Fruit fly (Drosophila melanogaster): Measurements from ENCODE around the gene CG17075.

The CG17075 gene

dm6 chr2L:290373-290772 lies 23.1 kb upstream of the CG17075 start:
- TF ChIP-seq Jra (GFP tag; optimal IDR thresholded peaks at IDR 0.05) (no peak), dsf (GFP tag; optimal IDR thresholded peaks at IDR 0.05; ENCODE audit: borderline replicate concordance) (no peak), HLH106 (tag; optimal IDR thresholded peaks at IDR 0.05) (no peak), tai (GFP tag; optimal IDR thresholded peaks at IDR 0.05) (no peak), dmrt93B (GFP tag; optimal IDR thresholded peaks at IDR 0.05) (no peak), Mio (GFP tag; optimal IDR thresholded peaks at IDR 0.05) (no peak), Hr78 (GFP tag; optimal IDR thresholded peaks at IDR 0.05) (no peak), Sp1 (GFP tag; optimal IDR thresholded peaks at IDR 0.05) (no peak), CrebA (GFP tag; optimal IDR thresholded peaks at IDR 0.05; ENCODE audit: borderline replicate concordance) (no peak)

dm6 chr2L:289044-289443 lies 21.7 kb upstream of the CG17075 start, which contains the start of gene Amnionless:
Amnionless (minus strand) TSS chr2L:289144.
- TF ChIP-seq sage (GFP tag; optimal IDR thresholded peaks at IDR 0.05) = no peak
- TF ChIP-seq woc (GFP tag; optimal IDR thresholded peaks at IDR 0.05) = no peak
- no peak for TF ChIP-seq psq (GFP tag; optimal IDR thresholded peaks at IDR 0.05)

- TF ChIP-seq HLH106 (tag; optimal IDR thresholded peaks at IDR 0.05) = peak; percentile 79
- TF ChIP-seq rgr (GFP tag; optimal IDR thresholded peaks at IDR 0.05) = peak; percentile 97
- TF ChIP-seq sv (GFP tag; optimal IDR thresholded peaks at IDR 0.05) = peak; percentile 36
- TF ChIP-seq dmrt93B (GFP tag; optimal IDR thresholded peaks at IDR 0.05) = peak; percentile 55
- TF ChIP-seq CG9705 (GFP tag; optimal IDR thresholded peaks at IDR 0.05) = peak; percentile 58
- peak; percentile 95 for TF ChIP-seq h (GFP tag; optimal IDR thresholded peaks at IDR 0.05)
- peak; percentile 98 for TF ChIP-seq Hnf4 (GFP tag; optimal IDR thresholded peaks at IDR 0.05)
- TF ChIP-seq ey (GFP tag; optimal IDR thresholded peaks at IDR 0.05) = peak; percentile 90
- TF ChIP-seq OdsH (GFP tag; optimal IDR thresholded peaks at IDR 0.05) = peak; percentile 91
- peak; percentile 90 for TF ChIP-seq fru (GFP tag; optimal IDR thresholded peaks at IDR 0.05)
- peak; percentile 52 for TF ChIP-seq Rel (GFP tag; optimal IDR thresholded peaks at IDR 0.05)
- peak; percentile 74 for TF ChIP-seq Rel (tag; optimal IDR thresholded peaks at IDR 0.05)
- TF ChIP-seq Jra (GFP tag; optimal IDR thresholded peaks at IDR 0.05) = peak; percentile 81
- peak; percentile 93 for TF ChIP-seq psq (GFP tag; optimal IDR thresholded peaks at IDR 0.05)
- TF ChIP-seq Sp1 (GFP tag; optimal IDR thresholded peaks at IDR 0.05) = peak; percentile 83
- peak; percentile 84 for TF ChIP-seq woc (GFP tag; optimal IDR thresholded peaks at IDR 0.05)
- TF ChIP-seq tai (GFP tag; optimal IDR thresholded peaks at IDR 0.05) = no peak
- no peak for TF ChIP-seq dl (GFP tag; optimal IDR thresholded peaks at IDR 0.05; ENCODE audit: insufficient read depth in 1 of 2, partially characterized antibody in 2 of 2)
- TF ChIP-seq GATAd (GFP tag; optimal IDR thresholded peaks at IDR 0.05) = no peak
- peak; percentile 98 for TF ChIP-seq Hr83 (GFP tag; optimal IDR thresholded peaks at IDR 0.05; ENCODE audit: poor library complexity, severe bottlenecking)
- peak; percentile 70 to 96 for TF ChIP-seq foxo (GFP tag; optimal IDR thresholded peaks at IDR 0.05)
- peak; percentile 66 for TF ChIP-seq Mio (GFP tag; optimal IDR thresholded peaks at IDR 0.05)
- peak; percentile 13 for TF ChIP-seq jim (GFP tag; optimal IDR thresholded peaks at IDR 0.05)
- peak; percentile 92 for TF ChIP-seq br (GFP tag; optimal IDR thresholded peaks at IDR 0.05)
- no peak for TF ChIP-seq Dfd (GFP tag; optimal IDR thresholded peaks at IDR 0.05)
- TF ChIP-seq usp (GFP tag; optimal IDR thresholded peaks at IDR 0.05) = no peak
- no peak for TF ChIP-seq Vsx2 (GFP tag; optimal IDR thresholded peaks at IDR 0.05; ENCODE audit: partially characterized antibody)
- peak; percentile 69 for TF ChIP-seq sage (GFP tag; optimal IDR thresholded peaks at IDR 0.05)
- no peak for TF ChIP-seq brk (GFP tag; optimal IDR thresholded peaks at IDR 0.05)
- TF ChIP-seq CG32264 (GFP tag; optimal IDR thresholded peaks at IDR 0.05) = peak; percentile 63
- TF ChIP-seq N (GFP tag; optimal IDR thresholded peaks at IDR 0.05) = no peak
- TF ChIP-seq dsf (GFP tag; optimal IDR thresholded peaks at IDR 0.05; ENCODE audit: borderline replicate concordance) = peak; percentile 16
- no peak for TF ChIP-seq lola (GFP tag; optimal IDR thresholded peaks at IDR 0.05)
These were observed 19.1 kb upstream of the CG17075 start for dm6 chr2L:286421-286820.

dm6 chr2L:285596-286023 lies 18.3 kb upstream of the CG17075 start:
- TF ChIP-seq foxo (GFP tag; optimal IDR thresholded peaks at IDR 0.05) (peak in 1 of 2 experiments; percentile 55), pan (optimal IDR thresholded peaks at IDR 0.05) (no peak), dmrt93B (GFP tag; optimal IDR thresholded peaks at IDR 0.05) (no peak), Myc (optimal IDR thresholded peaks at IDR 0.05) (no peak), Hnf4 (GFP tag; optimal IDR thresholded peaks at IDR 0.05) (peak; percentile 37), Jra (GFP tag; optimal IDR thresholded peaks at IDR 0.05) (no peak), CG9705 (GFP tag; optimal IDR thresholded peaks at IDR 0.05) (peak; percentile 6), br (GFP tag; optimal IDR thresholded peaks at IDR 0.05) (peak; percentile 55), dsf (GFP tag; optimal IDR thresholded peaks at IDR 0.05; ENCODE audit: borderline replicate concordance) (no peak), jim (GFP tag; optimal IDR thresholded peaks at IDR 0.05) (no peak), Mio (GFP tag; optimal IDR thresholded peaks at IDR 0.05) (no peak), sage (GFP tag; optimal IDR thresholded peaks at IDR 0.05) (no peak), CrebA (GFP tag; optimal IDR thresholded peaks at IDR 0.05; ENCODE audit: borderline replicate concordance) (no peak), Dfd (GFP tag; optimal IDR thresholded peaks at IDR 0.05) (no peak), sv (GFP tag; optimal IDR thresholded peaks at IDR 0.05) (no peak), tai (GFP tag; optimal IDR thresholded peaks at IDR 0.05) (no peak), dl (GFP tag; optimal IDR thresholded peaks at IDR 0.05; ENCODE audit: insufficient read depth in 1 of 2, partially characterized antibody in 2 of 2) (no peak), Vsx2 (GFP tag; optimal IDR thresholded peaks at IDR 0.05; ENCODE audit: partially characterized antibody) (no peak), N (GFP tag; optimal IDR thresholded peaks at IDR 0.05) (no peak), brk (GFP tag; optimal IDR thresholded peaks at IDR 0.05) (no peak), Dif (GFP tag; optimal IDR thresholded peaks at IDR 0.05; ENCODE audit: partially characterized antibody) (peak; percentile 85), OdsH (GFP tag; optimal IDR thresholded peaks at IDR 0.05) (peak; percentile 40), CG32264 (GFP tag; optimal IDR thresholded peaks at IDR 0.05) (no peak), Hr83 (GFP tag; optimal IDR thresholded peaks at IDR 0.05; ENCODE audit: poor library complexity, severe bottlenecking) (peak; percentile 72), psq (GFP tag; optimal IDR thresholded peaks at IDR 0.05) (no peak), fru (GFP tag; optimal IDR thresholded peaks at IDR 0.05) (peak; percentile 50), Sp1 (GFP tag; optimal IDR thresholded peaks at IDR 0.05) (peak; percentile 45), woc (GFP tag; optimal IDR thresholded peaks at IDR 0.05) (peak; percentile 66), usp (GFP tag; optimal IDR thresholded peaks at IDR 0.05) (no peak), Rel (GFP tag; optimal IDR thresholded peaks at IDR 0.05) (no peak), Rel (tag; optimal IDR thresholded peaks at IDR 0.05) (peak; percentile 98), GATAd (GFP tag; optimal IDR thresholded peaks at IDR 0.05) (no peak)

Data from whole organism, wandering third instar larva.